Fruit fly (Drosophila melanogaster) whole organism, embryonic: ENCODE results near the gene Pax.
A peak's percentile ranks its signal among the peaks of the same experiment; 100 is the strongest.

Source experiments
- Atf6 ChIP-seq: fragments of 200-800 bp; sonication (Bioruptor generic); IDR thresholded peaks from 2 replicates; pipeline ENCODE4 v1.3.6; 2022; ENCODE audit warnings: missing biosample characterization, missing genetic modification characterization
- Bdp1 ChIP-seq: fragments of 200-800 bp; sonication (Bioruptor generic); optimal IDR thresholded peaks from 3 replicates; lab custom pipeline; 2016; ENCODE audit warnings: missing biosample characterization, missing genetic modification characterization
- CG10979 ChIP-seq: fragments of 200-800 bp; sonication (Bioruptor generic); optimal IDR thresholded peaks from 2 replicates; lab custom pipeline; 2018; ENCODE audit warnings: missing biosample characterization, mild to moderate bottlenecking, missing genetic modification characterization, moderate library complexity
- CG11398 ChIP-seq: fragments of 200-800 bp; sonication (Bioruptor generic); optimal IDR thresholded peaks from 2 replicates; lab custom pipeline; 2016; ENCODE audit warnings: missing biosample characterization, missing genetic modification characterization
- CG12219 ChIP-seq: fragments of 200-800 bp; sonication (Bioruptor generic); optimal IDR thresholded peaks from 3 replicates; lab custom pipeline; 2018; ENCODE audit warnings: missing biosample characterization, mild to moderate bottlenecking, missing genetic modification characterization
- CG12299 ChIP-seq: fragments of 200-800 bp; sonication (Bioruptor generic); optimal IDR thresholded peaks from 2 replicates; lab custom pipeline; 2018; ENCODE audit warnings: missing biosample characterization, mild to moderate bottlenecking, missing genetic modification characterization
- CG13296 ChIP-seq: fragments of 200-800 bp; sonication (Bioruptor generic); optimal IDR thresholded peaks from 3 replicates; lab custom pipeline; 2018; ENCODE audit warnings: missing biosample characterization, mild to moderate bottlenecking, missing genetic modification characterization
- CG13775 ChIP-seq: fragments of 200-800 bp; sonication (Bioruptor generic); optimal IDR thresholded peaks from 3 replicates; lab custom pipeline; 2017; ENCODE audit warnings: missing biosample characterization, mild to moderate bottlenecking, missing genetic modification characterization
- CG18599 ChIP-seq: fragments of 200-800 bp; sonication (Bioruptor generic); optimal IDR thresholded peaks from 3 replicates; lab custom pipeline; 2017; ENCODE audit warnings: missing biosample characterization, missing genetic modification characterization, mild to moderate bottlenecking, moderate library complexity, missing genetic modification reagents
- CG2199 ChIP-seq: fragments of 200-800 bp; sonication (Bioruptor generic); IDR thresholded peaks from 3 replicates; pipeline ENCODE4 v1.3.6; 2022; ENCODE audit warnings: missing biosample characterization, missing genetic modification characterization
- CG3065 ChIP-seq: fragments of 200-800 bp; sonication (Bioruptor generic); optimal IDR thresholded peaks from 2 replicates; lab custom pipeline; 2016; ENCODE audit warnings: missing biosample characterization, missing genetic modification characterization
- CG31224 ChIP-seq: fragments of 200-800 bp; sonication (Bioruptor generic); IDR thresholded peaks from 2 replicates; pipeline ENCODE4 v1.3.6; 2022; ENCODE audit warnings: missing biosample characterization, missing genetic modification characterization
- CG42726 ChIP-seq: fragments of 200-800 bp; sonication (Bioruptor generic); IDR thresholded peaks from 2 replicates; pipeline ENCODE4 v1.3.6; 2022; ENCODE audit warnings: missing biosample characterization, missing genetic modification characterization; ENCODE audit not compliant: partially characterized antibody
- CG4730 ChIP-seq: fragments of 200-800 bp; sonication (Bioruptor generic); IDR thresholded peaks from 2 replicates; pipeline ENCODE4 v1.3.6; 2022; ENCODE audit warnings: missing biosample characterization, missing genetic modification characterization
- CG6813 ChIP-seq: fragments of 200-800 bp; sonication (Bioruptor generic); optimal IDR thresholded peaks from 2 replicates; lab custom pipeline; 2017; ENCODE audit warnings: missing biosample characterization, missing genetic modification characterization, mild to moderate bottlenecking, moderate library complexity, missing genetic modification reagents
- CG7271 ChIP-seq: fragments of 200-800 bp; sonication (Bioruptor generic); optimal IDR thresholded peaks from 2 replicates; lab custom pipeline; 2018; ENCODE audit warnings: missing biosample characterization, mild to moderate bottlenecking, missing genetic modification characterization, moderate library complexity
- CG7357 ChIP-seq: fragments of 200-800 bp; sonication (Bioruptor generic); IDR thresholded peaks from 3 replicates; pipeline ENCODE4 v1.3.6; 2022; ENCODE audit warnings: missing biosample characterization, missing genetic modification characterization
- CG7745 ChIP-seq: fragments of 200-800 bp; sonication (Bioruptor generic); optimal IDR thresholded peaks from 2 replicates; lab custom pipeline; 2018; ENCODE audit warnings: missing biosample characterization, mild to moderate bottlenecking, missing genetic modification characterization, moderate library complexity
- CG8765 ChIP-seq: fragments of 200-800 bp; sonication (Bioruptor generic); IDR thresholded peaks from 2 replicates; pipeline ENCODE4 v1.3.6; 2022; ENCODE audit warnings: missing biosample characterization, missing genetic modification characterization
- CG8924 ChIP-seq: fragments of 200-800 bp; optimal IDR thresholded peaks from 3 replicates; lab custom pipeline; 2019; ENCODE audit warnings: missing biosample characterization, mild to moderate bottlenecking, missing genetic modification characterization, moderate library complexity
- CG9609 ChIP-seq: fragments of 200-800 bp; sonication (Bioruptor generic); optimal IDR thresholded peaks from 3 replicates; lab custom pipeline; 2016; ENCODE audit warnings: missing biosample characterization, missing genetic modification characterization
- CG9727 ChIP-seq: fragments of 200-800 bp; sonication (Bioruptor generic); optimal IDR thresholded peaks from 3 replicates; lab custom pipeline; 2017; ENCODE audit warnings: missing biosample characterization, mild to moderate bottlenecking, missing genetic modification characterization
- Eip74EF ChIP-seq, 2 experiments: fragments of 200-800 bp in 1 of 2; fragments of >200 bp in 1 of 2; sonication (Bioruptor generic) in 1 of 2; optimal IDR thresholded peaks; 2 replicates each; lab custom pipeline; 2017 to 2019; ENCODE audit warnings: missing biosample characterization in 2 of 2, missing genetic modification characterization in 2 of 2, mild to moderate bottlenecking in 1 of 2, moderate library complexity in 1 of 2
- Ets97D ChIP-seq: fragments of 200-800 bp; sonication (Bioruptor generic); optimal IDR thresholded peaks from 3 replicates; lab custom pipeline; 2016; ENCODE audit warnings: missing biosample characterization, missing genetic modification characterization
- H2.0 ChIP-seq: fragments of 200-800 bp; sonication (Bioruptor generic); IDR thresholded peaks from 2 replicates; pipeline ENCODE4 v1.3.6; 2022; ENCODE audit warnings: missing biosample characterization, missing genetic modification characterization
- HLH3B ChIP-seq: fragments of 200-800 bp; sonication (Bioruptor generic); IDR thresholded peaks from 2 replicates; pipeline ENCODE4 v1.3.6; 2022; ENCODE audit warnings: missing biosample characterization, missing genetic modification characterization
- HLHmδ ChIP-seq: fragments of 200-800 bp; sonication (Bioruptor generic); optimal IDR thresholded peaks from 2 replicates; lab custom pipeline; 2018; ENCODE audit warnings: missing biosample characterization, mild to moderate bottlenecking, missing genetic modification characterization, moderate library complexity
- HmgZ ChIP-seq: fragments of 200-800 bp; sonication (Bioruptor generic); optimal IDR thresholded peaks from 2 replicates; lab custom pipeline; 2018; ENCODE audit warnings: missing biosample characterization, mild to moderate bottlenecking, missing genetic modification characterization
- Hr51 ChIP-seq, 2 experiments: fragments of 200-800 bp; sonication (Bioruptor generic); optimal IDR thresholded peaks; 2 replicates in 1 of 2; 3 replicates in 1 of 2; lab custom pipeline; 2016 to 2018; ENCODE audit warnings: missing biosample characterization in 2 of 2, missing genetic modification characterization in 2 of 2, mild to moderate bottlenecking in 1 of 2, moderate library complexity in 1 of 2
- Mes4 ChIP-seq: fragments of 200-800 bp; sonication (Bioruptor generic); optimal IDR thresholded peaks from 2 replicates; lab custom pipeline; 2016; ENCODE audit warnings: missing biosample characterization, missing genetic modification characterization
- Myb ChIP-seq: fragments of 200-800 bp; sonication (Bioruptor generic); optimal IDR thresholded peaks from 2 replicates; lab custom pipeline; 2016; ENCODE audit warnings: missing biosample characterization, missing genetic modification characterization
- Ravus ChIP-seq: fragments of 200-800 bp; sonication (Bioruptor generic); IDR thresholded peaks from 2 replicates; pipeline ENCODE4 v1.3.6; 2022; ENCODE audit warnings: missing biosample characterization, missing genetic modification characterization
- Rfx ChIP-seq: fragments of 200-800 bp; sonication (Bioruptor generic); IDR thresholded peaks from 2 replicates; pipeline ENCODE4 v1.3.6; 2022; ENCODE audit warnings: missing biosample characterization, missing genetic modification characterization
- Side ChIP-seq: fragments of 200-800 bp; sonication (Bioruptor generic); optimal IDR thresholded peaks from 2 replicates; lab custom pipeline; 2016; ENCODE audit warnings: missing biosample characterization, missing genetic modification characterization
- Sox100B ChIP-seq: fragments of 200-800 bp; sonication (Bioruptor generic); optimal IDR thresholded peaks from 3 replicates; lab custom pipeline; 2018; ENCODE audit warnings: missing biosample characterization, mild to moderate bottlenecking, missing genetic modification characterization
- Spps ChIP-seq: fragments of 200-800 bp; sonication (Bioruptor generic); optimal IDR thresholded peaks from 2 replicates; lab custom pipeline; 2018; ENCODE audit warnings: missing biosample characterization, mild to moderate bottlenecking, missing genetic modification characterization
- Tbp ChIP-seq: fragments of >200 bp; optimal IDR thresholded peaks from 2 replicates; lab custom pipeline; 2018; ENCODE audit warnings: missing biosample characterization, missing genetic modification characterization
- bab2 ChIP-seq: fragments of 200-800 bp; sonication (Bioruptor generic); optimal IDR thresholded peaks from 2 replicates; lab custom pipeline; 2016; ENCODE audit warnings: missing biosample characterization, missing genetic modification characterization
- bsh ChIP-seq, 2 experiments: fragments of 200-800 bp; sonication (Bioruptor generic); optimal IDR thresholded peaks; 2 replicates each; lab custom pipeline; 2017 to 2018; ENCODE audit warnings: mild to moderate bottlenecking in 2 of 2, missing biosample characterization in 2 of 2, missing genetic modification characterization in 2 of 2, moderate library complexity in 1 of 2
- fu2 ChIP-seq: fragments of 200-800 bp; sonication (Bioruptor generic); optimal IDR thresholded peaks from 2 replicates; lab custom pipeline; 2016; ENCODE audit warnings: missing biosample characterization, missing genetic modification characterization
- hkb ChIP-seq, 2 experiments: fragments of 200-800 bp in 1 of 2; fragments of >200 bp in 1 of 2; sonication (Bioruptor generic) in 1 of 2; IDR thresholded peaks in 1 of 2; optimal IDR thresholded peaks in 1 of 2; 2 replicates each; pipeline versions ENCODE4 v1.3.6 to Lab custom; 2017 to 2022; ENCODE audit warnings: missing biosample characterization in 1 of 2, missing genetic modification characterization in 1 of 2
- ind ChIP-seq: fragments of 200-800 bp; sonication (Bioruptor generic); optimal IDR thresholded peaks from 3 replicates; lab custom pipeline; 2016; ENCODE audit warnings: missing biosample characterization, missing genetic modification characterization
- lilli ChIP-seq: fragments of 200-800 bp; sonication (Bioruptor generic); optimal IDR thresholded peaks from 3 replicates; lab custom pipeline; 2016; ENCODE audit warnings: missing biosample characterization, missing genetic modification characterization
- luna ChIP-seq: fragments of 200-800 bp; sonication (Bioruptor generic); optimal IDR thresholded peaks from 2 replicates; lab custom pipeline; 2016; ENCODE audit warnings: missing biosample characterization, missing genetic modification characterization
- odd ChIP-seq: fragments of 200-800 bp; sonication (Bioruptor generic); optimal IDR thresholded peaks from 2 replicates; lab custom pipeline; 2017; ENCODE audit warnings: missing biosample characterization, mild to moderate bottlenecking, missing genetic modification characterization
- pros ChIP-seq: fragments of 200-800 bp; sonication (Bioruptor generic); optimal IDR thresholded peaks from 3 replicates; lab custom pipeline; 2019; ENCODE audit warnings: missing biosample characterization, mild to moderate bottlenecking, missing genetic modification characterization, moderate library complexity
- schlank ChIP-seq: fragments of 200-800 bp; sonication (Bioruptor generic); optimal IDR thresholded peaks from 2 replicates; lab custom pipeline; 2018; ENCODE audit warnings: missing biosample characterization, mild to moderate bottlenecking, missing genetic modification characterization
- sens ChIP-seq: fragments of 200-800 bp; sonication (Bioruptor generic); peaks from one replicate; lab custom pipeline; 2016; ENCODE audit warnings: missing biosample characterization, missing genetic modification characterization
- sens-2 ChIP-seq: fragments of 200-800 bp; sonication (Bioruptor generic); IDR thresholded peaks from 2 replicates; pipeline ENCODE4 v1.3.6; 2022; ENCODE audit warnings: missing biosample characterization, missing genetic modification characterization
- so ChIP-seq: fragments of 200-800 bp; sonication (Bioruptor generic); IDR thresholded peaks from 3 replicates; pipeline ENCODE4 v1.3.6; 2022; ENCODE audit warnings: missing biosample characterization, missing genetic modification characterization
- twi ChIP-seq: fragments of 200-800 bp; optimal IDR thresholded peaks from 2 replicates; lab custom pipeline; 2019; ENCODE audit warnings: missing biosample characterization, mild to moderate bottlenecking, missing genetic modification characterization, moderate library complexity
- unpg ChIP-seq: fragments of 200-800 bp; sonication (Bioruptor generic); optimal IDR thresholded peaks from 3 replicates; lab custom pipeline; 2018; ENCODE audit warnings: missing biosample characterization, mild to moderate bottlenecking, missing genetic modification characterization, moderate library complexity

Gene Pax

DNA sequence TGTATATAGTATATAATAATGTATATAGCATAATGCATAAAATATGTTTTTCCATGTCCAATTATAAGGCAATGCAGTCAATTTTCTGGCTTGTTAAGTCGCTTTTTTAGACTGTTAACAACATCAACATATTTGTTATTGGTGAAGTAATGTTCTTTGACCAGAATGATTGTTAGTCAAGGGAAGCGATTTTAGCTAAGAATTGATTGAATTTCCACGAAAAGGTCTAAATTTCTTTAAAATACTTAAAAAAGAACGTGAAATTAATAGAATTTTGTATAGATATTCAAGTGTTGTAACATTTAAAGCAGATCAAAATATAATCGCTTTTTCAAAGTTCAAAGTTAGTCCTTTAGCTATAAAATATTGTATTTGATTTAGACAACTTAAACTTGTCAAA is 37.0 kb upstream of the Pax start (continued):
- TF ChIP-seq Mes4 (GFP tag; lab: Kevin White, UChicago) (no peak), Ets97D (no peak), CG6813 (no peak), CG9609 (GFP tag; lab: Kevin White, UChicago) (no peak), CG11398 (GFP tag; lab: Kevin White, UChicago) (no peak), unpg (GFP tag; lab: Kevin White, UChicago) (no peak), ind (no peak), Eip74EF (GFP tag; optimal IDR thresholded peaks at IDR 0.05; lab: Kevin White, UChicago) (no peak), CG4730 (GFP tag; lab: Robert Waterston, UW) (no peak), CG10979 (tag; lab: Kevin White, UChicago) (peak; percentile 33), Atf6 (GFP tag; lab: Robert Waterston, UW) (no peak), pros (GFP tag; lab: Kevin White, UChicago) (no peak), CG9727 (GFP tag; lab: Kevin White, UChicago) (peak; percentile 31), CG8765 (GFP tag; lab: Robert Waterston, UW) (no peak), fu2 (GFP tag; lab: Kevin White, UChicago) (no peak), twi (tag; lab: Kevin White, UChicago) (no peak), CG13775 (GFP tag; lab: Kevin White, UChicago) (peak; percentile 20), lilli (GFP tag; lab: Kevin White, UChicago) (no peak), HmgZ (no peak), bsh (GFP tag; optimal IDR thresholded peaks at IDR 0.05; lab: Kevin White, UChicago) (no peak), CG13296 (GFP tag; lab: Kevin White, UChicago) (no peak), luna (GFP tag; lab: Kevin White, UChicago) (no peak), HLH3B (GFP tag; lab: Robert Waterston, UW) (no peak), odd (GFP tag; lab: Kevin White, UChicago) (peak; percentile 16), CG18599 (GFP tag; lab: Kevin White, UChicago) (peak; percentile 19), so (no peak), CG31224 (GFP tag; lab: Robert Waterston, UW) (no peak), sens (GFP tag; lab: Kevin White, UChicago) (peak; percentile 18), CG7745 (no peak), Spps (tag; lab: Kevin White, UChicago) (no peak), Ravus (no peak), CG12299 (no peak), Rfx (GFP tag; lab: Robert Waterston, UW) (no peak), CG8924 (tag; lab: Kevin White, UChicago) (no peak), Side (GFP tag; lab: Kevin White, UChicago) (no peak), Sox100B (GFP tag; lab: Kevin White, UChicago) (peak; percentile 58), hkb (optimal IDR thresholded peaks at IDR 0.05; lab: Kevin White, UChicago) (no peak), hkb (GFP tag; IDR thresholded peaks at IDR 0.05; lab: Robert Waterston, UW) (no peak), Hr51 (GFP tag; optimal IDR thresholded peaks at IDR 0.05; lab: Kevin White, UChicago) (no peak), sens-2 (no peak), CG2199 (GFP tag; lab: Robert Waterston, UW) (no peak), Myb (no peak), H2.0 (GFP tag; lab: Robert Waterston, UW) (no peak), Bdp1 (GFP tag; lab: Kevin White, UChicago) (no peak), HLHmδ (GFP tag; lab: Kevin White, UChicago) (no peak), CG42726 (no peak), CG3065 (no peak), CG12219 (GFP tag; lab: Kevin White, UChicago) (no peak), schlank (no peak), Tbp (GFP tag; lab: Kevin White, UChicago) (no peak), CG7271 (tag; lab: Kevin White, UChicago) (no peak), bab2 (GFP tag; lab: Kevin White, UChicago) (no peak), CG7357 (GFP tag; lab: Robert Waterston, UW) (no peak)
